Worm (Caenorhabditis elegans) whole organism, L4/young adult: ENCODE results near the gene nuc-1.

Source experiments
- W03F9.2 ChIP-seq: fragments of 150-350 bp; optimal IDR thresholded peaks from 2 replicates; lab custom pipeline; 2014; ENCODE audit warnings: missing biosample characterization, missing genetic modification characterization
- him-1 ChIP-seq: sonication (generic microtip); optimal IDR thresholded peaks from 2 replicates; lab custom pipeline; 2016; ENCODE audit warnings: missing genotype, missing genetic modification reagents, missing genetic modification characterization, missing compliant biosample characterization

- no peak for TF ChIP-seq him-1 (tag; lab: Kevin White, UChicago)
- TF ChIP-seq W03F9.2 = no peak
These were observed 45.0 kb upstream of the nuc-1 start for ce11 chrX:9494661-9495060.
